Fruit fly (Drosophila melanogaster) whole organism, prepupa: ENCODE data around the gene wapl.

Experiments used
- CG32006 ChIP-seq: fragments of 200-800 bp; sonication (Bioruptor generic); optimal IDR thresholded peaks from 3 replicates; lab custom pipeline; 2017; ENCODE audit warnings: missing biosample characterization, mild to moderate bottlenecking, missing genetic modification characterization
- CG6163 ChIP-seq: fragments of 200-800 bp; sonication (Bioruptor generic); IDR thresholded peaks from 3 replicates; pipeline ENCODE4 v1.3.6; 2022; ENCODE audit warnings: missing biosample characterization, missing genetic modification characterization
- CG6276 ChIP-seq: fragments of 200-800 bp; sonication (Bioruptor generic); optimal IDR thresholded peaks from 2 replicates; lab custom pipeline; 2017; ENCODE audit warnings: missing biosample characterization, mild to moderate bottlenecking, missing genetic modification characterization
- Eip93F ChIP-seq: fragments of 200-800 bp; sonication (Bioruptor generic); optimal IDR thresholded peaks from 2 replicates; lab custom pipeline; 2016; ENCODE audit warnings: missing biosample characterization, mild to moderate bottlenecking, missing genetic modification characterization
- Gug ChIP-seq: fragments of 200-800 bp; sonication (Bioruptor generic); IDR thresholded peaks from 2 replicates; pipeline ENCODE4 v1.3.6; 2022; ENCODE audit warnings: missing biosample characterization, missing genetic modification characterization
- Hr39 ChIP-seq: fragments of 200-800 bp; sonication (Bioruptor generic); optimal IDR thresholded peaks from 2 replicates; lab custom pipeline; 2016; ENCODE audit warnings: missing biosample characterization, missing genetic modification characterization
- Lpt ChIP-seq: fragments of 200-800 bp; sonication (Bioruptor generic); optimal IDR thresholded peaks from 3 replicates; lab custom pipeline; 2016; ENCODE audit warnings: missing biosample characterization, missing genetic modification characterization
- OdsH ChIP-seq: fragments of 200-800 bp; sonication (Bioruptor generic); optimal IDR thresholded peaks from 3 replicates; lab custom pipeline; 2016; ENCODE audit warnings: missing biosample characterization, missing genetic modification characterization
- Sox14 ChIP-seq: fragments of 200-800 bp; sonication (Bioruptor generic); optimal IDR thresholded peaks from 3 replicates; lab custom pipeline; 2016; ENCODE audit warnings: missing biosample characterization, missing genetic modification characterization
- esn ChIP-seq: fragments of 200-800 bp; sonication (Bioruptor generic); optimal IDR thresholded peaks from 2 replicates; lab custom pipeline; 2016; ENCODE audit warnings: missing biosample characterization, mild to moderate bottlenecking, missing genetic modification characterization, moderate library complexity
- fd85E ChIP-seq: fragments of 200-800 bp; sonication (Bioruptor generic); optimal IDR thresholded peaks from 3 replicates; lab custom pipeline; 2016; ENCODE audit warnings: missing biosample characterization, missing genetic modification characterization
- lz ChIP-seq: fragments of 200-800 bp; sonication (Bioruptor generic); optimal IDR thresholded peaks from 3 replicates; lab custom pipeline; 2016; ENCODE audit warnings: missing biosample characterization, missing genetic modification characterization
- net ChIP-seq: fragments of 200-800 bp; sonication (Bioruptor generic); optimal IDR thresholded peaks from 3 replicates; lab custom pipeline; 2016; ENCODE audit warnings: missing biosample characterization, missing genetic modification characterization
- vri ChIP-seq: fragments of 200-800 bp; sonication (Bioruptor generic); optimal IDR thresholded peaks from 3 replicates; lab custom pipeline; 2016; ENCODE audit warnings: missing biosample characterization, mild to moderate bottlenecking, missing genetic modification characterization

- TF ChIP-seq Hr39 (GFP tag; lab: Kevin White, UChicago) (no peak), lz (GFP tag; lab: Kevin White, UChicago) (no peak), fd85E (no peak), esn (GFP tag; lab: Kevin White, UChicago) (no peak), vri (no peak), Eip93F (no peak), net (no peak), OdsH (GFP tag; lab: Kevin White, UChicago) (no peak), Lpt (GFP tag; lab: Kevin White, UChicago) (no peak), CG32006 (GFP tag; lab: Kevin White, UChicago) (no peak), Sox14 (GFP tag; lab: Kevin White, UChicago) (no peak), CG6276 (no peak), CG6163 (no peak), Gug (no peak)
Observed at dm6 chrX:2191896-2192295, 33.1 kb upstream of the wapl start.
